Worm (Caenorhabditis elegans): ENCODE results near the gene Y43D4A.1.

Gene Y43D4A.1

ce11 chrIV:16775455-16775854 lies 31.8 kb downstream of the Y43D4A.1 start, which contains the start of gene Y43D4A.5:
TSS of gene Y43D4A.5 (plus strand) at chrIV:16775755.
- TF ChIP-seq skn-1 (tag; optimal IDR thresholded peaks at IDR 0.05): no peak
- TF ChIP-seq elt-1 (tag; optimal IDR thresholded peaks at IDR 0.05): no peak
- TF ChIP-seq ztf-4 (tag; optimal IDR thresholded peaks at IDR 0.05): no peak
- no peak for TF ChIP-seq crh-2 (tag; optimal IDR thresholded peaks at IDR 0.05)
- no peak for TF ChIP-seq nhr-77 (tag; optimal IDR thresholded peaks at IDR 0.05)
- no peak for TF ChIP-seq mbf-1 (tag; optimal IDR thresholded peaks at IDR 0.05)
- TF ChIP-seq egl-27 (tag; optimal IDR thresholded peaks at IDR 0.05): no peak

ce11 chrIV:16775925-16776324 lies 32.3 kb downstream of the Y43D4A.1 start:
- TF ChIP-seq nhr-12 (tag; optimal IDR thresholded peaks at IDR 0.05): no peak
- TF ChIP-seq nhr-11 (tag; optimal IDR thresholded peaks at IDR 0.05): peak; percentile 5
- no peak for TF ChIP-seq lsy-2 (tag; optimal IDR thresholded peaks at IDR 0.05)
- no peak for TF ChIP-seq lin-13 (GFP tag; optimal IDR thresholded peaks at IDR 0.05)
- no peak for TF ChIP-seq nhr-10 (tag; optimal IDR thresholded peaks at IDR 0.05)
- TF ChIP-seq ceh-16 (tag; optimal IDR thresholded peaks at IDR 0.05): no peak
- TF ChIP-seq peb-1 (tag; optimal IDR thresholded peaks at IDR 0.05): no peak
- no peak for TF ChIP-seq ztf-4 (tag; optimal IDR thresholded peaks at IDR 0.05)
- TF ChIP-seq unc-39 (tag; optimal IDR thresholded peaks at IDR 0.05): no peak
- TF ChIP-seq mdl-1 (tag; optimal IDR thresholded peaks at IDR 0.05): no peak
- TF ChIP-seq crh-2 (tag; optimal IDR thresholded peaks at IDR 0.05): peak; percentile 37
- no peak for TF ChIP-seq alr-1 (tag; optimal IDR thresholded peaks at IDR 0.05)
- TF ChIP-seq nhr-21 (tag; optimal IDR thresholded peaks at IDR 0.05): peak; percentile 14
- no peak for TF ChIP-seq F13H6.1 (tag; optimal IDR thresholded peaks at IDR 0.05)
- no peak for TF ChIP-seq elt-3 (tag; optimal IDR thresholded peaks at IDR 0.05)
- no peak for TF ChIP-seq nhr-237 (tag; optimal IDR thresholded peaks at IDR 0.05)
- TF ChIP-seq dmd-4 (tag; optimal IDR thresholded peaks at IDR 0.05): no peak
- no peak for TF ChIP-seq lin-39 (tag; optimal IDR thresholded peaks at IDR 0.05)
- no peak for TF ChIP-seq C34F6.9 (tag; optimal IDR thresholded peaks at IDR 0.05)
- TF ChIP-seq unc-62 (GFP tag; optimal IDR thresholded peaks at IDR 0.05): no peak
- no peak for TF ChIP-seq ztf-11 (tag; optimal IDR thresholded peaks at IDR 0.05)
- TF ChIP-seq gmeb-1 (tag; optimal IDR thresholded peaks at IDR 0.05): no peak
- no peak for TF ChIP-seq R02D3.7 (tag; optimal IDR thresholded peaks at IDR 0.05)
- TF ChIP-seq fos-1 (tag; optimal IDR thresholded peaks at IDR 0.05): no peak
- TF ChIP-seq aly-2 (tag; optimal IDR thresholded peaks at IDR 0.05): no peak
- no peak for TF ChIP-seq egl-27 (tag; optimal IDR thresholded peaks at IDR 0.05)
- TF ChIP-seq unc-55 (GFP tag; optimal IDR thresholded peaks at IDR 0.05): peak; percentile 66
- no peak for TF ChIP-seq ceh-82 (tag; optimal IDR thresholded peaks at IDR 0.05)
- TF ChIP-seq sem-4 (tag; optimal IDR thresholded peaks at IDR 0.05): no peak
- no peak for TF ChIP-seq skn-1 (tag; optimal IDR thresholded peaks at IDR 0.05)
- TF ChIP-seq lin-11 (tag; optimal IDR thresholded peaks at IDR 0.05): peak; percentile 3
- TF ChIP-seq blmp-1 (tag; optimal IDR thresholded peaks at IDR 0.05; ENCODE audit: insufficient read depth): no peak
- TF ChIP-seq ama-1 (optimal IDR thresholded peaks at IDR 0.05): no peak
- no peak for TF ChIP-seq nhr-23 (tag; optimal IDR thresholded peaks at IDR 0.05)
- no peak for TF ChIP-seq mbf-1 (tag; optimal IDR thresholded peaks at IDR 0.05)
- no peak for TF ChIP-seq nhr-129 (tag; optimal IDR thresholded peaks at IDR 0.05)

ce11 chrIV:16776915-16777314 lies 33.3 kb downstream of the Y43D4A.1 start:
- TF ChIP-seq ZK546.5 (tag; optimal IDR thresholded peaks at IDR 0.05) (no peak), ama-1 (optimal IDR thresholded peaks at IDR 0.05) (no peak), ztf-1 (GFP tag; conservative IDR thresholded peaks at IDR 0.05) (no peak), mbf-1 (tag; optimal IDR thresholded peaks at IDR 0.05) (no peak), mdl-1 (tag; optimal IDR thresholded peaks at IDR 0.05) (no peak), skn-1 (tag; optimal IDR thresholded peaks at IDR 0.05) (no peak), nhr-6 (tag; optimal IDR thresholded peaks at IDR 0.05) (no peak), ceh-82 (tag; optimal IDR thresholded peaks at IDR 0.05) (no peak), dmd-4 (tag; optimal IDR thresholded peaks at IDR 0.05) (no peak)

ce11 chrIV:16777758-16778157 lies 34.1 kb downstream of the Y43D4A.1 start:
- TF ChIP-seq lin-13 (GFP tag; optimal IDR thresholded peaks at IDR 0.05) (no peak), nhr-237 (tag; optimal IDR thresholded peaks at IDR 0.05) (no peak), elt-1 (tag; optimal IDR thresholded peaks at IDR 0.05) (no peak), ama-1 (optimal IDR thresholded peaks at IDR 0.05) (no peak), ceh-16 (tag; optimal IDR thresholded peaks at IDR 0.05) (no peak), unc-39 (tag; optimal IDR thresholded peaks at IDR 0.05) (no peak), egl-27 (tag; optimal IDR thresholded peaks at IDR 0.05) (no peak), nhr-12 (tag; optimal IDR thresholded peaks at IDR 0.05) (no peak), mbf-1 (tag; optimal IDR thresholded peaks at IDR 0.05) (no peak), mdl-1 (tag; optimal IDR thresholded peaks at IDR 0.05) (no peak), sma-9 (GFP tag; optimal IDR thresholded peaks at IDR 0.05) (no peak), sma-9 (tag; optimal IDR thresholded peaks at IDR 0.05) (no peak), ZK546.5 (tag; optimal IDR thresholded peaks at IDR 0.05) (no peak), lsy-2 (tag; optimal IDR thresholded peaks at IDR 0.05) (no peak), nhr-129 (tag; optimal IDR thresholded peaks at IDR 0.05) (no peak), skn-1 (tag; optimal IDR thresholded peaks at IDR 0.05) (no peak), alr-1 (tag; optimal IDR thresholded peaks at IDR 0.05) (no peak), dmd-4 (tag; optimal IDR thresholded peaks at IDR 0.05) (no peak), nhr-11 (tag; optimal IDR thresholded peaks at IDR 0.05) (no peak), Y55F3AM.14 (GFP tag; optimal IDR thresholded peaks at IDR 0.05) (no peak)
